Fruit fly (Drosophila melanogaster) whole organism, embryonic: ENCODE measurements around the gene Pfas.

ENCODE experiments used
- Aef1 ChIP-seq: fragments of 200-800 bp; sonication (Bioruptor generic); IDR thresholded peaks from 3 replicates; pipeline ENCODE4 v1.3.6; 2022; ENCODE audit warnings: missing biosample characterization, missing genetic modification characterization
- Antp ChIP-seq: fragments of 200-800 bp; sonication (Bioruptor generic); optimal IDR thresholded peaks from 3 replicates; lab custom pipeline; 2016; ENCODE audit warnings: missing biosample characterization, missing genetic modification characterization
- Atf-2 ChIP-seq: fragments of 200-800 bp; sonication (Bioruptor generic); optimal IDR thresholded peaks from 2 replicates; lab custom pipeline; 2016; ENCODE audit warnings: missing biosample characterization, missing genetic modification characterization
- Bgb ChIP-seq: fragments of 200-800 bp; sonication (Bioruptor generic); IDR thresholded peaks from 2 replicates; pipeline ENCODE4 v1.3.6; 2022; ENCODE audit warnings: missing biosample characterization, missing genetic modification characterization; ENCODE audit not compliant: partially characterized antibody
- Blimp-1 ChIP-seq: fragments of 200-800 bp; sonication (Bioruptor generic); optimal IDR thresholded peaks from 3 replicates; lab custom pipeline; 2018; ENCODE audit warnings: missing biosample characterization, missing genetic modification characterization, mild to moderate bottlenecking, moderate library complexity, missing genetic modification reagents
- CG12155 ChIP-seq: fragments of 200-800 bp; sonication (Bioruptor generic); optimal IDR thresholded peaks from 3 replicates; lab custom pipeline; 2016; ENCODE audit warnings: missing biosample characterization, missing genetic modification characterization
- CG12219 ChIP-seq: fragments of 200-800 bp; sonication (Bioruptor generic); optimal IDR thresholded peaks from 3 replicates; lab custom pipeline; 2018; ENCODE audit warnings: missing biosample characterization, mild to moderate bottlenecking, missing genetic modification characterization
- CG12236 ChIP-seq: fragments of 200-800 bp; sonication (Bioruptor generic); optimal IDR thresholded peaks from 2 replicates; lab custom pipeline; 2016; ENCODE audit warnings: missing biosample characterization, missing genetic modification characterization
- CG14014 ChIP-seq: fragments of 200-800 bp; sonication (Bioruptor generic); IDR thresholded peaks from 2 replicates; pipeline ENCODE4 v1.3.6; 2022; ENCODE audit warnings: missing biosample characterization, missing genetic modification characterization
- CG15514 ChIP-seq: fragments of 200-800 bp; sonication (Bioruptor generic); optimal IDR thresholded peaks from 3 replicates; lab custom pipeline; 2017; ENCODE audit warnings: missing biosample characterization, missing genetic modification characterization, mild to moderate bottlenecking, moderate library complexity, missing genetic modification reagents
- CG17328 ChIP-seq: fragments of 200-800 bp; sonication (Bioruptor generic); IDR thresholded peaks from 2 replicates; pipeline ENCODE4 v1.3.6; 2022; ENCODE audit warnings: missing biosample characterization, missing genetic modification characterization
- CG30431 ChIP-seq: fragments of 200-800 bp; sonication (Bioruptor generic); optimal IDR thresholded peaks from 2 replicates; lab custom pipeline; 2017; ENCODE audit warnings: missing biosample characterization, missing genetic modification characterization
- CG3163 ChIP-seq: fragments of 200-800 bp; sonication (Bioruptor generic); optimal IDR thresholded peaks from 3 replicates; lab custom pipeline; 2016; ENCODE audit warnings: missing biosample characterization, missing genetic modification characterization
- CG32532 ChIP-seq: fragments of 200-800 bp; sonication (Bioruptor generic); IDR thresholded peaks from 2 replicates; pipeline ENCODE4 v1.3.6; 2022; ENCODE audit warnings: missing biosample characterization, missing genetic modification characterization
- CG4617 ChIP-seq: fragments of 200-800 bp; sonication (Bioruptor generic); optimal IDR thresholded peaks from 3 replicates; lab custom pipeline; 2016; ENCODE audit warnings: missing biosample characterization, missing genetic modification characterization, borderline replicate concordance
- CG6683 ChIP-seq: fragments of 200-800 bp; sonication (Bioruptor generic); optimal IDR thresholded peaks from 2 replicates; lab custom pipeline; 2017; ENCODE audit warnings: missing biosample characterization, mild to moderate bottlenecking, missing genetic modification characterization, missing genetic modification reagents
- CG7745 ChIP-seq: fragments of 200-800 bp; sonication (Bioruptor generic); optimal IDR thresholded peaks from 2 replicates; lab custom pipeline; 2018; ENCODE audit warnings: missing biosample characterization, mild to moderate bottlenecking, missing genetic modification characterization, moderate library complexity
- CG7786 ChIP-seq: fragments of 200-800 bp; sonication (Bioruptor generic); optimal IDR thresholded peaks from 2 replicates; lab custom pipeline; 2016; ENCODE audit warnings: missing biosample characterization, missing genetic modification characterization
- CG8924 ChIP-seq: fragments of 200-800 bp; optimal IDR thresholded peaks from 3 replicates; lab custom pipeline; 2019; ENCODE audit warnings: missing biosample characterization, mild to moderate bottlenecking, missing genetic modification characterization, moderate library complexity
- CG9876 ChIP-seq: fragments of 200-800 bp; sonication (Bioruptor generic); optimal IDR thresholded peaks from 2 replicates; lab custom pipeline; 2016; ENCODE audit warnings: missing biosample characterization, missing genetic modification characterization
- CG9932 ChIP-seq: fragments of 200-800 bp; sonication (Bioruptor generic); IDR thresholded peaks from 2 replicates; pipeline ENCODE4 v1.3.6; 2022; ENCODE audit warnings: missing biosample characterization, missing genetic modification characterization
- CHES-1-like ChIP-seq: fragments of 200-800 bp; sonication (Bioruptor generic); optimal IDR thresholded peaks from 2 replicates; lab custom pipeline; 2016; ENCODE audit warnings: missing biosample characterization, missing genetic modification characterization
- Deaf1 ChIP-seq: fragments of 200-800 bp; optimal IDR thresholded peaks from 3 replicates; lab custom pipeline; 2019; ENCODE audit warnings: missing biosample characterization, mild to moderate bottlenecking, missing genetic modification characterization, moderate library complexity
- Dfd ChIP-seq, 2 experiments: fragments of >200 bp; optimal IDR thresholded peaks; 2 replicates each; lab custom pipeline; 2017; ENCODE audit warnings: missing biosample characterization in 2 of 2, missing genetic modification characterization in 2 of 2
- ERR ChIP-seq: fragments of 200-800 bp; sonication (Bioruptor generic); optimal IDR thresholded peaks from 2 replicates; lab custom pipeline; 2016; ENCODE audit warnings: missing biosample characterization, missing genetic modification characterization
- Lim3 ChIP-seq: fragments of 200-800 bp; sonication (Bioruptor generic); IDR thresholded peaks from 2 replicates; pipeline ENCODE4 v1.3.6; 2022; ENCODE audit warnings: missing biosample characterization, missing genetic modification characterization
- Nf-YA ChIP-seq: fragments of 200-800 bp; sonication (Bioruptor generic); IDR thresholded peaks from 2 replicates; pipeline ENCODE4 v1.3.6; 2022; ENCODE audit warnings: missing biosample characterization, missing genetic modification characterization
- amos ChIP-seq: fragments of 200-800 bp; sonication (Bioruptor generic); IDR thresholded peaks from 2 replicates; pipeline ENCODE4 v1.3.6; 2022; ENCODE audit warnings: missing biosample characterization, missing genetic modification characterization; ENCODE audit not compliant: partially characterized antibody
- ara ChIP-seq: fragments of 200-800 bp; sonication (Bioruptor generic); IDR thresholded peaks from 2 replicates; pipeline ENCODE4 v1.3.6; 2022; ENCODE audit warnings: missing biosample characterization, missing genetic modification characterization
- ase ChIP-seq: fragments of 200-800 bp; sonication (Bioruptor generic); IDR thresholded peaks from 3 replicates; pipeline ENCODE4 v1.3.6; 2022; ENCODE audit warnings: missing biosample characterization, missing genetic modification characterization
- az2 ChIP-seq: fragments of 200-800 bp; sonication (Bioruptor generic); optimal IDR thresholded peaks from 3 replicates; lab custom pipeline; 2016; ENCODE audit warnings: missing biosample characterization, missing genetic modification characterization
- bbx ChIP-seq: fragments of 200-800 bp; sonication (Bioruptor generic); IDR thresholded peaks from 2 replicates; pipeline ENCODE4 v1.3.6; 2022; ENCODE audit warnings: missing biosample characterization, missing genetic modification characterization; ENCODE audit not compliant: partially characterized antibody
- br ChIP-seq: fragments of >200 bp; optimal IDR thresholded peaks from 2 replicates; lab custom pipeline; 2017
- caup ChIP-seq: fragments of 200-800 bp; sonication (Bioruptor generic); optimal IDR thresholded peaks from 3 replicates; lab custom pipeline; 2017; ENCODE audit warnings: missing biosample characterization, mild to moderate bottlenecking, missing genetic modification characterization, moderate library complexity; ENCODE audit not compliant: severe bottlenecking
- chif ChIP-seq, 2 experiments: fragments of 200-800 bp; sonication (Bioruptor generic); optimal IDR thresholded peaks; 3 replicates each; lab custom pipeline; 2016; ENCODE audit warnings: missing biosample characterization in 2 of 2, missing genetic modification characterization in 2 of 2
- corto ChIP-seq: fragments of 200-800 bp; sonication (Bioruptor generic); optimal IDR thresholded peaks from 2 replicates; lab custom pipeline; 2016; ENCODE audit warnings: missing biosample characterization, mild to moderate bottlenecking, missing genetic modification characterization, moderate library complexity
- en ChIP-seq: fragments of 200-800 bp; sonication (Bioruptor generic); optimal IDR thresholded peaks from 2 replicates; lab custom pipeline; 2016; ENCODE audit warnings: missing biosample characterization, missing genetic modification characterization
- esg ChIP-seq: fragments of 200-800 bp; sonication (Bioruptor generic); conservative IDR thresholded peaks from 2 replicates; pipeline ENCODE4 v1.3.6; 2022; ENCODE audit warnings: missing biosample characterization, missing genetic modification characterization
- ftz-f1 ChIP-seq: fragments of 200-800 bp; sonication (Bioruptor generic); optimal IDR thresholded peaks from 2 replicates; lab custom pipeline; 2016; ENCODE audit warnings: missing biosample characterization, missing genetic modification characterization
- hbn ChIP-seq: fragments of 200-800 bp; sonication (Bioruptor generic); IDR thresholded peaks from 2 replicates; pipeline ENCODE4 v1.3.6; 2022; ENCODE audit warnings: missing biosample characterization, missing genetic modification characterization; ENCODE audit not compliant: partially characterized antibody
- jigr1 ChIP-seq: fragments of 200-800 bp; sonication (Bioruptor generic); IDR thresholded peaks from 3 replicates; pipeline ENCODE4 v1.3.6; 2022; ENCODE audit warnings: missing biosample characterization, missing genetic modification characterization
- nau ChIP-seq: fragments of 200-800 bp; sonication (Bioruptor generic); optimal IDR thresholded peaks from 3 replicates; lab custom pipeline; 2017; ENCODE audit warnings: missing biosample characterization, mild to moderate bottlenecking, missing genetic modification characterization, missing genetic modification reagents
- ranshi ChIP-seq: fragments of 200-800 bp; sonication (Bioruptor generic); IDR thresholded peaks from 2 replicates; pipeline ENCODE4 v1.3.6; 2022; ENCODE audit warnings: missing biosample characterization, missing genetic modification characterization
- schlank ChIP-seq: fragments of 200-800 bp; sonication (Bioruptor generic); optimal IDR thresholded peaks from 2 replicates; lab custom pipeline; 2018; ENCODE audit warnings: missing biosample characterization, mild to moderate bottlenecking, missing genetic modification characterization
- seq ChIP-seq: fragments of 200-800 bp; sonication (Bioruptor generic); IDR thresholded peaks from 2 replicates; pipeline ENCODE4 v1.3.6; 2022; ENCODE audit warnings: missing biosample characterization, missing genetic modification characterization
- slp2 ChIP-seq: fragments of 200-800 bp; sonication (Bioruptor generic); optimal IDR thresholded peaks from 2 replicates; lab custom pipeline; 2016; ENCODE audit warnings: missing biosample characterization, missing genetic modification characterization
- sna ChIP-seq: fragments of 200-800 bp; sonication (Bioruptor generic); IDR thresholded peaks from 2 replicates; pipeline ENCODE4 v1.3.6; 2022; ENCODE audit warnings: missing biosample characterization, missing genetic modification characterization; ENCODE audit not compliant: partially characterized antibody
- sr ChIP-seq: fragments of 200-800 bp; sonication (Bioruptor generic); IDR thresholded peaks from 3 replicates; pipeline ENCODE4 v1.3.6; 2022; ENCODE audit warnings: missing biosample characterization, missing genetic modification characterization
- tgo ChIP-seq: fragments of 200-800 bp; sonication (Bioruptor generic); IDR thresholded peaks from 3 replicates; pipeline ENCODE4 v1.3.6; 2022; ENCODE audit warnings: missing biosample characterization, missing genetic modification characterization
- unpg ChIP-seq: fragments of 200-800 bp; sonication (Bioruptor generic); optimal IDR thresholded peaks from 3 replicates; lab custom pipeline; 2018; ENCODE audit warnings: missing biosample characterization, mild to moderate bottlenecking, missing genetic modification characterization, moderate library complexity

Pfas gene

dm6 chr2L:6019352-6020131, 26.3 kb downstream of the Pfas start, which contains the start of gene H2.0 (continued):
- no peak for TF ChIP-seq CG12155 (GFP tag; lab: Kevin White, UChicago)
- no peak for TF ChIP-seq CG9876 (GFP tag; lab: Kevin White, UChicago)
- TF ChIP-seq az2, result peak; percentile 27
- no peak for TF ChIP-seq ERR
- no peak for TF ChIP-seq seq
- peak; percentile 79 for TF ChIP-seq Deaf1
- no peak for TF ChIP-seq CG12219 (GFP tag; lab: Kevin White, UChicago)
- TF ChIP-seq CG7745 (tag; lab: Kevin White, UChicago), result no peak
- no peak for TF ChIP-seq CHES-1-like (GFP tag; lab: Kevin White, UChicago)
- peak; percentile 25 for TF ChIP-seq Atf-2 (GFP tag; lab: Kevin White, UChicago)
- no peak for TF ChIP-seq Dfd (GFP tag; optimal IDR thresholded peaks at IDR 0.05; lab: Kevin White, UChicago)
- TF ChIP-seq unpg, result peak; percentile 18
- TF ChIP-seq Aef1 (GFP tag; lab: Robert Waterston, UW), result no peak
- no peak for TF ChIP-seq CG6683 (GFP tag; lab: Kevin White, UChicago)
- TF ChIP-seq CG14014, result no peak
- TF ChIP-seq CG4617, result no peak
- TF ChIP-seq jigr1, result no peak
- no peak for TF ChIP-seq Lim3
- TF ChIP-seq CG7786 (GFP tag; lab: Kevin White, UChicago), result no peak
- TF ChIP-seq CG12236, result no peak
- no peak for TF ChIP-seq slp2 (GFP tag; lab: Kevin White, UChicago)
- no peak for TF ChIP-seq tgo (GFP tag; lab: Robert Waterston, UW)
- TF ChIP-seq CG32532 (GFP tag; lab: Robert Waterston, UW), result no peak
- TF ChIP-seq corto, result no peak
- no peak for TF ChIP-seq nau (GFP tag; lab: Kevin White, UChicago)
- peak in 1 of 2 experiments; percentile 49 for TF ChIP-seq chif (GFP tag; optimal IDR thresholded peaks at IDR 0.05; lab: Kevin White, UChicago)
- TF ChIP-seq sna (GFP tag; lab: Robert Waterston, UW), result no peak
- no peak for TF ChIP-seq CG15514
- TF ChIP-seq CG8924, result peak; percentile 40
- TF ChIP-seq ranshi (GFP tag; lab: Robert Waterston, UW), result no peak
- TF ChIP-seq Blimp-1 (GFP tag; lab: Kevin White, UChicago), result no peak
- TF ChIP-seq esg, result peak; percentile 37; the same call in 1 of the 2 replicates
- peak; percentile 59; the same call in 1 of the 2 replicates for TF ChIP-seq Nf-YA (GFP tag; lab: Robert Waterston, UW)
- TF ChIP-seq hbn, result no peak
- TF ChIP-seq caup, result no peak
- TF ChIP-seq bbx (GFP tag; lab: Robert Waterston, UW), result no peak
- 0 out of 2 replicates have a peak, but pooled peaks have one; percentile 10 for TF ChIP-seq Bgb (GFP tag; lab: Robert Waterston, UW)
- no peak for TF ChIP-seq ftz-f1 (GFP tag; lab: Kevin White, UChicago)
- TF ChIP-seq CG3163 (GFP tag; lab: Kevin White, UChicago), result no peak
- TF ChIP-seq br (lab: Kevin White, UChicago), result no peak
- no peak for TF ChIP-seq CG9932 (GFP tag; lab: Robert Waterston, UW)
- TF ChIP-seq CG17328 (GFP tag; lab: Robert Waterston, UW), result no peak
- no peak for TF ChIP-seq en
- TF ChIP-seq Antp, result no peak
- no peak for TF ChIP-seq schlank (tag; lab: Kevin White, UChicago)
- TF ChIP-seq ara (GFP tag; lab: Robert Waterston, UW), result 0 out of 2 replicates have a peak, but pooled peaks have one; percentile 26
- no peak for TF ChIP-seq ase
- TF ChIP-seq sr (GFP tag; lab: Robert Waterston, UW), result peak; percentile 68; the same call in 2 of the 3 replicates
- TF ChIP-seq CG30431 (GFP tag; lab: Kevin White, UChicago), result no peak
- no peak for TF ChIP-seq amos (GFP tag; lab: Robert Waterston, UW)
